Fruit fly (Drosophila melanogaster): ENCODE results near the gene CG13029.

dm6 chr3L:16825195-16825594 is 35.2 kb upstream of the CG13029 start:
- no peak for TF ChIP-seq Sin3A (optimal IDR thresholded peaks at IDR 0.05)
- no peak for TF ChIP-seq insv (optimal IDR thresholded peaks at IDR 0.05)
- no peak for TF ChIP-seq h (optimal IDR thresholded peaks at IDR 0.05)
- TF ChIP-seq ttk (optimal IDR thresholded peaks at IDR 0.05), result no peak
